Fruit fly (Drosophila melanogaster) whole organism, embryonic: ENCODE data around the gene klu.

Experiments used
- B-H1 ChIP-seq: fragments of 200-800 bp; sonication (Bioruptor generic); IDR thresholded peaks from 3 replicates; pipeline ENCODE4 v1.3.6; 2022; ENCODE audit warnings: missing biosample characterization, missing genetic modification characterization
- CG10431 ChIP-seq: fragments of 200-800 bp; sonication (Bioruptor generic); optimal IDR thresholded peaks from 3 replicates; lab custom pipeline; 2018; ENCODE audit warnings: missing biosample characterization, mild to moderate bottlenecking, missing genetic modification characterization
- CG17186 ChIP-seq: fragments of 200-800 bp; sonication (Bioruptor generic); optimal IDR thresholded peaks from 3 replicates; lab custom pipeline; 2017; ENCODE audit warnings: missing biosample characterization, missing genetic modification reagents, missing genetic modification characterization
- CG17802 ChIP-seq: fragments of 200-800 bp; sonication (Bioruptor generic); optimal IDR thresholded peaks from 2 replicates; lab custom pipeline; 2018; ENCODE audit warnings: missing biosample characterization, mild to moderate bottlenecking, missing genetic modification characterization, moderate library complexity
- CG2120 ChIP-seq: fragments of 200-800 bp; sonication (Bioruptor generic); optimal IDR thresholded peaks from 3 replicates; lab custom pipeline; 2016; ENCODE audit warnings: missing biosample characterization, missing genetic modification characterization
- CG32532 ChIP-seq: fragments of 200-800 bp; sonication (Bioruptor generic); IDR thresholded peaks from 2 replicates; pipeline ENCODE4 v1.3.6; 2022; ENCODE audit warnings: missing biosample characterization, missing genetic modification characterization
- CG3407 ChIP-seq: fragments of 200-800 bp; sonication (Bioruptor generic); optimal IDR thresholded peaks from 2 replicates; lab custom pipeline; 2018; ENCODE audit warnings: missing biosample characterization, mild to moderate bottlenecking, missing genetic modification characterization
- CG42726 ChIP-seq: fragments of 200-800 bp; sonication (Bioruptor generic); IDR thresholded peaks from 2 replicates; pipeline ENCODE4 v1.3.6; 2022; ENCODE audit warnings: missing biosample characterization, missing genetic modification characterization; ENCODE audit not compliant: partially characterized antibody
- CG4328 ChIP-seq: fragments of 200-800 bp; sonication (Bioruptor generic); optimal IDR thresholded peaks from 3 replicates; lab custom pipeline; 2017; ENCODE audit warnings: missing biosample characterization, missing genetic modification reagents, missing genetic modification characterization
- CG4404 ChIP-seq: fragments of 200-800 bp; sonication (Bioruptor generic); IDR thresholded peaks from 2 replicates; pipeline ENCODE4 v1.3.6; 2022; ENCODE audit warnings: missing biosample characterization, missing genetic modification characterization
- CG6272 ChIP-seq: fragments of 200-800 bp; sonication (Bioruptor generic); IDR thresholded peaks from 2 replicates; pipeline ENCODE4 v1.3.6; 2022; ENCODE audit warnings: missing biosample characterization, missing genetic modification characterization
- CG8281 ChIP-seq: fragments of 200-800 bp; sonication (Bioruptor generic); optimal IDR thresholded peaks from 2 replicates; lab custom pipeline; 2018; ENCODE audit warnings: missing biosample characterization, mild to moderate bottlenecking, missing genetic modification characterization, moderate library complexity
- CG9797 ChIP-seq: fragments of 200-800 bp; sonication (Bioruptor generic); optimal IDR thresholded peaks from 3 replicates; lab custom pipeline; 2018; ENCODE audit warnings: missing biosample characterization, mild to moderate bottlenecking, missing genetic modification characterization
- E2f2 ChIP-seq: fragments of 200-800 bp; sonication (Bioruptor generic); IDR thresholded peaks from 2 replicates; pipeline ENCODE4 v1.3.6; 2022; ENCODE audit warnings: missing biosample characterization, missing genetic modification characterization
- Ets97D ChIP-seq: fragments of 200-800 bp; sonication (Bioruptor generic); optimal IDR thresholded peaks from 3 replicates; lab custom pipeline; 2016; ENCODE audit warnings: missing biosample characterization, missing genetic modification characterization
- Gsc ChIP-seq: fragments of 200-800 bp; sonication (Bioruptor generic); IDR thresholded peaks from 2 replicates; pipeline ENCODE4 v1.3.6; 2022; ENCODE audit warnings: missing biosample characterization, missing genetic modification characterization
- HHEX ChIP-seq: fragments of 200-800 bp; sonication (Bioruptor generic); optimal IDR thresholded peaks from 3 replicates; lab custom pipeline; 2017; ENCODE audit warnings: missing biosample characterization, mild to moderate bottlenecking, missing genetic modification characterization, missing genetic modification reagents
- Hmr ChIP-seq: fragments of 200-800 bp; sonication (Bioruptor generic); optimal IDR thresholded peaks from 3 replicates; lab custom pipeline; 2017; ENCODE audit warnings: mild to moderate bottlenecking, missing biosample characterization, missing genetic modification reagents, missing genetic modification characterization
- Jarid2 ChIP-seq: fragments of 200-800 bp; sonication (Bioruptor generic); optimal IDR thresholded peaks from 3 replicates; lab custom pipeline; 2017; ENCODE audit warnings: mild to moderate bottlenecking, missing biosample characterization, missing genetic modification reagents, missing genetic modification characterization
- Lpt ChIP-seq: fragments of >200 bp; optimal IDR thresholded peaks from 2 replicates; lab custom pipeline; 2018; ENCODE audit warnings: missing biosample characterization, missing genetic modification characterization
- MBD-R2 ChIP-seq: fragments of 200-800 bp; sonication (Bioruptor generic); IDR thresholded peaks from 2 replicates; pipeline ENCODE4 v1.3.6; 2022; ENCODE audit warnings: missing biosample characterization, missing genetic modification characterization
- Med ChIP-seq: fragments of 200-800 bp; sonication (Bioruptor generic); peaks from one replicate; lab custom pipeline; 2016; ENCODE audit warnings: missing biosample characterization, missing genetic modification characterization, mild to moderate bottlenecking, inconsistent platforms, moderate library complexity
- Spps ChIP-seq: fragments of 200-800 bp; sonication (Bioruptor generic); optimal IDR thresholded peaks from 2 replicates; lab custom pipeline; 2018; ENCODE audit warnings: missing biosample characterization, mild to moderate bottlenecking, missing genetic modification characterization
- Xbp1 ChIP-seq: fragments of 200-800 bp; sonication (Bioruptor generic); optimal IDR thresholded peaks from 3 replicates; lab custom pipeline; 2016; ENCODE audit warnings: missing biosample characterization, mild to moderate bottlenecking, missing genetic modification characterization
- YL-1 ChIP-seq: fragments of 200-800 bp; sonication (Bioruptor generic); optimal IDR thresholded peaks from 3 replicates; lab custom pipeline; 2017; ENCODE audit warnings: missing biosample characterization, mild to moderate bottlenecking, missing genetic modification characterization
- bigmax ChIP-seq: fragments of 200-800 bp; sonication (Bioruptor generic); optimal IDR thresholded peaks from 2 replicates; lab custom pipeline; 2018; ENCODE audit warnings: missing biosample characterization, mild to moderate bottlenecking, missing genetic modification characterization
- cad ChIP-seq: fragments of >200 bp; optimal IDR thresholded peaks from 2 replicates; lab custom pipeline; 2017; ENCODE audit warnings: missing biosample characterization, missing genetic modification characterization
- chif ChIP-seq, 2 experiments: fragments of 200-800 bp; sonication (Bioruptor generic); optimal IDR thresholded peaks; 3 replicates each; lab custom pipeline; 2016; ENCODE audit warnings: missing biosample characterization in 2 of 2, missing genetic modification characterization in 2 of 2
- dpn ChIP-seq, 2 experiments: fragments of 200-800 bp; sonication (Bioruptor generic); optimal IDR thresholded peaks; 3 replicates each; lab custom pipeline; 2016; ENCODE audit warnings: missing biosample characterization in 2 of 2, missing genetic modification characterization in 2 of 2
- esg ChIP-seq: fragments of 200-800 bp; sonication (Bioruptor generic); conservative IDR thresholded peaks from 2 replicates; pipeline ENCODE4 v1.3.6; 2022; ENCODE audit warnings: missing biosample characterization, missing genetic modification characterization
- gcm2 ChIP-seq: fragments of 200-800 bp; sonication (Bioruptor generic); optimal IDR thresholded peaks from 2 replicates; lab custom pipeline; 2016; ENCODE audit warnings: missing biosample characterization, missing genetic modification characterization
- nerfin-2 ChIP-seq: fragments of 200-800 bp; sonication (Bioruptor generic); IDR thresholded peaks from 2 replicates; pipeline ENCODE4 v1.3.6; 2022; ENCODE audit warnings: missing biosample characterization, missing genetic modification characterization; ENCODE audit not compliant: partially characterized antibody
- nom ChIP-seq: fragments of 200-800 bp; sonication (Bioruptor generic); optimal IDR thresholded peaks from 2 replicates; lab custom pipeline; 2017; ENCODE audit warnings: missing biosample characterization, missing genetic modification characterization, mild to moderate bottlenecking, moderate library complexity, missing genetic modification reagents
- odd ChIP-seq: fragments of 200-800 bp; sonication (Bioruptor generic); optimal IDR thresholded peaks from 2 replicates; lab custom pipeline; 2017; ENCODE audit warnings: missing biosample characterization, mild to moderate bottlenecking, missing genetic modification characterization
- p53 ChIP-seq: fragments of 200-800 bp; sonication (Bioruptor generic); optimal IDR thresholded peaks from 2 replicates; lab custom pipeline; 2016; ENCODE audit warnings: missing biosample characterization, missing genetic modification characterization
- pfk ChIP-seq: fragments of 200-800 bp; sonication (Bioruptor generic); optimal IDR thresholded peaks from 2 replicates; lab custom pipeline; 2018; ENCODE audit warnings: missing biosample characterization, mild to moderate bottlenecking, missing genetic modification characterization, moderate library complexity
- prd ChIP-seq, 3 experiments: fragments of >200 bp in 2 of 3; fragments of 200-800 bp in 1 of 3; sonication (Bioruptor generic) in 1 of 3; optimal IDR thresholded peaks in 2 of 3; IDR thresholded peaks in 1 of 3; 2 replicates in 2 of 3; 3 replicates in 1 of 3; pipeline versions ENCODE4 v1.3.6 to Lab custom; 2017 to 2022; ENCODE audit warnings: missing biosample characterization in 1 of 3, missing genetic modification characterization in 1 of 3
- sisA ChIP-seq: fragments of 200-800 bp; sonication (Bioruptor generic); IDR thresholded peaks from 2 replicates; pipeline ENCODE4 v1.3.6; 2022; ENCODE audit warnings: missing biosample characterization, missing genetic modification characterization
- slbo ChIP-seq: fragments of 200-800 bp; sonication (Bioruptor generic); IDR thresholded peaks from 2 replicates; pipeline ENCODE4 v1.3.6; 2022; ENCODE audit warnings: missing biosample characterization, missing genetic modification characterization
- slou ChIP-seq: fragments of 200-800 bp; sonication (Bioruptor generic); optimal IDR thresholded peaks from 3 replicates; lab custom pipeline; 2016; ENCODE audit warnings: missing biosample characterization, missing genetic modification characterization
- slp2 ChIP-seq: fragments of 200-800 bp; sonication (Bioruptor generic); optimal IDR thresholded peaks from 2 replicates; lab custom pipeline; 2016; ENCODE audit warnings: missing biosample characterization, missing genetic modification characterization
- sob ChIP-seq: fragments of 200-800 bp; sonication (Bioruptor generic); IDR thresholded peaks from 2 replicates; pipeline ENCODE4 v1.3.6; 2022; ENCODE audit warnings: missing biosample characterization, missing genetic modification characterization
- tna ChIP-seq: fragments of 200-800 bp; sonication (Bioruptor generic); IDR thresholded peaks from 2 replicates; pipeline ENCODE4 v1.3.6; 2022; ENCODE audit warnings: missing biosample characterization, missing genetic modification characterization; ENCODE audit not compliant: partially characterized antibody
- unpg ChIP-seq: fragments of 200-800 bp; sonication (Bioruptor generic); optimal IDR thresholded peaks from 3 replicates; lab custom pipeline; 2018; ENCODE audit warnings: missing biosample characterization, mild to moderate bottlenecking, missing genetic modification characterization, moderate library complexity
- usp ChIP-seq: fragments of >200 bp; optimal IDR thresholded peaks from 2 replicates; lab custom pipeline; 2017; ENCODE audit warnings: missing biosample characterization, missing genetic modification characterization
- z ChIP-seq: fragments of 200-800 bp; sonication (Bioruptor generic); IDR thresholded peaks from 3 replicates; pipeline ENCODE4 v1.3.6; 2022; ENCODE audit warnings: missing biosample characterization, missing genetic modification characterization
- zen2 ChIP-seq: fragments of 200-800 bp; sonication (Bioruptor generic); IDR thresholded peaks from 3 replicates; pipeline ENCODE4 v1.3.6; 2022; ENCODE audit warnings: missing biosample characterization, missing genetic modification characterization; ENCODE audit not compliant: partially characterized antibody
- zf30C ChIP-seq: fragments of 200-800 bp; sonication (Bioruptor generic); optimal IDR thresholded peaks from 3 replicates; lab custom pipeline; 2018; ENCODE audit warnings: missing biosample characterization, mild to moderate bottlenecking, missing genetic modification characterization

klu gene

dm6 chr3L:10965731-10966647 lies 43.0 kb downstream of the klu start (continued):
- TF ChIP-seq MBD-R2 (GFP tag; lab: Robert Waterston, UW) (no peak; the same call in 1 of the 2 replicates), esg (peak; percentile 90), zen2 (GFP tag; lab: Robert Waterston, UW) (no peak), odd (GFP tag; lab: Kevin White, UChicago) (peak; percentile 76), CG17802 (tag; lab: Kevin White, UChicago) (peak; percentile 74), slou (peak; percentile 47), nerfin-2 (GFP tag; lab: Robert Waterston, UW) (no peak), cad (GFP tag; lab: Kevin White, UChicago) (peak; percentile 72), chif (GFP tag; optimal IDR thresholded peaks at IDR 0.05; lab: Kevin White, UChicago) (peak; percentile 82 to 92), Spps (peak; percentile 87), sisA (peak; percentile 88), CG32532 (GFP tag; lab: Robert Waterston, UW) (peak; percentile 61), CG10431 (GFP tag; lab: Kevin White, UChicago) (peak; percentile 73), CG9797 (GFP tag; lab: Kevin White, UChicago) (no peak), sob (GFP tag; lab: Robert Waterston, UW) (peak; percentile 76), tna (GFP tag; lab: Robert Waterston, UW) (no peak), dpn (GFP tag; optimal IDR thresholded peaks at IDR 0.05; lab: Kevin White, UChicago) (peak; percentile 86 to 87), prd (optimal IDR thresholded peaks at IDR 0.05; lab: Kevin White, UChicago) (no peak), prd (GFP tag; IDR thresholded peaks at IDR 0.05; lab: Robert Waterston, UW) (peak; percentile 87), Xbp1 (GFP tag; lab: Kevin White, UChicago) (peak; percentile 91), Gsc (peak; percentile 54; the same call in 1 of the 2 replicates), z (GFP tag; lab: Robert Waterston, UW) (no peak; the same call in 2 of the 3 replicates), CG3407 (GFP tag; lab: Kevin White, UChicago) (peak; percentile 78), YL-1 (GFP tag; lab: Kevin White, UChicago) (peak; percentile 2), CG8281 (peak; percentile 69), slp2 (GFP tag; lab: Kevin White, UChicago) (peak; percentile 84), B-H1 (GFP tag; lab: Robert Waterston, UW) (peak; percentile 85), Ets97D (peak; percentile 68), E2f2 (GFP tag; lab: Robert Waterston, UW) (peak; percentile 62; the same call in 1 of the 2 replicates), zf30C (GFP tag; lab: Kevin White, UChicago) (no peak), gcm2 (GFP tag; lab: Kevin White, UChicago) (peak; percentile 52), Hmr (peak; percentile 60), CG2120 (GFP tag; lab: Kevin White, UChicago) (peak; percentile 52), CG17186 (GFP tag; lab: Kevin White, UChicago) (peak; percentile 38), Lpt (no peak), nom (GFP tag; lab: Kevin White, UChicago) (peak; percentile 48), CG42726 (GFP tag; lab: Robert Waterston, UW) (no peak), Jarid2 (GFP tag; lab: Kevin White, UChicago) (peak; percentile 40), p53 (GFP tag; lab: Kevin White, UChicago) (peak; percentile 44), usp (no peak), unpg (GFP tag; lab: Kevin White, UChicago) (peak; percentile 90), CG4404 (no peak), CG6272 (peak; percentile 69), bigmax (GFP tag; lab: Kevin White, UChicago) (no peak), pfk (GFP tag; lab: Kevin White, UChicago) (no peak), HHEX (GFP tag; lab: Kevin White, UChicago) (peak; percentile 78), Med (peak; percentile 97), slbo (GFP tag; lab: Robert Waterston, UW) (peak; percentile 65), CG4328 (GFP tag; lab: Kevin White, UChicago) (peak; percentile 46)
